Fruit fly (Drosophila melanogaster) whole organism, embryonic: ENCODE results near the gene CG7264.

Experiments used
- B-H2 ChIP-seq: fragments of 200-800 bp; sonication (Bioruptor generic); optimal IDR thresholded peaks from 2 replicates; lab custom pipeline; 2018; ENCODE audit warnings: missing biosample characterization, mild to moderate bottlenecking, missing genetic modification characterization
- CG10462 ChIP-seq: fragments of 200-800 bp; sonication (Bioruptor generic); optimal IDR thresholded peaks from 2 replicates; lab custom pipeline; 2016; ENCODE audit warnings: missing biosample characterization, missing genetic modification characterization
- CG11398 ChIP-seq: fragments of 200-800 bp; sonication (Bioruptor generic); optimal IDR thresholded peaks from 2 replicates; lab custom pipeline; 2016; ENCODE audit warnings: missing biosample characterization, missing genetic modification characterization
- CG11504 ChIP-seq: fragments of 200-800 bp; sonication (Bioruptor generic); optimal IDR thresholded peaks from 3 replicates; lab custom pipeline; 2019; ENCODE audit warnings: missing biosample characterization, mild to moderate bottlenecking, missing genetic modification characterization, moderate library complexity
- CG13624 ChIP-seq: fragments of 200-800 bp; sonication (Bioruptor generic); optimal IDR thresholded peaks from 2 replicates; lab custom pipeline; 2016; ENCODE audit warnings: missing biosample characterization, missing genetic modification characterization
- CG13775 ChIP-seq: fragments of 200-800 bp; sonication (Bioruptor generic); optimal IDR thresholded peaks from 3 replicates; lab custom pipeline; 2017; ENCODE audit warnings: missing biosample characterization, mild to moderate bottlenecking, missing genetic modification characterization
- CG13894 ChIP-seq: fragments of 200-800 bp; sonication (Bioruptor generic); optimal IDR thresholded peaks from 3 replicates; lab custom pipeline; 2018; ENCODE audit warnings: missing biosample characterization, mild to moderate bottlenecking, missing genetic modification characterization, moderate library complexity
- CG17912 ChIP-seq: fragments of 200-800 bp; sonication (Bioruptor generic); optimal IDR thresholded peaks from 2 replicates; lab custom pipeline; 2018; ENCODE audit warnings: missing biosample characterization, mild to moderate bottlenecking, missing genetic modification characterization
- CG18599 ChIP-seq: fragments of 200-800 bp; sonication (Bioruptor generic); optimal IDR thresholded peaks from 3 replicates; lab custom pipeline; 2017; ENCODE audit warnings: missing biosample characterization, missing genetic modification characterization, mild to moderate bottlenecking, moderate library complexity, missing genetic modification reagents
- CG2678 ChIP-seq: fragments of 200-800 bp; sonication (Bioruptor generic); optimal IDR thresholded peaks from 3 replicates; lab custom pipeline; 2019; ENCODE audit warnings: missing biosample characterization, mild to moderate bottlenecking, missing genetic modification characterization, moderate library complexity
- CG3163 ChIP-seq: fragments of 200-800 bp; sonication (Bioruptor generic); optimal IDR thresholded peaks from 3 replicates; lab custom pipeline; 2016; ENCODE audit warnings: missing biosample characterization, missing genetic modification characterization
- CG4404 ChIP-seq: fragments of 200-800 bp; sonication (Bioruptor generic); IDR thresholded peaks from 2 replicates; pipeline ENCODE4 v1.3.6; 2022; ENCODE audit warnings: missing biosample characterization, missing genetic modification characterization
- CG4707 ChIP-seq: fragments of 200-800 bp; sonication (Bioruptor generic); optimal IDR thresholded peaks from 2 replicates; lab custom pipeline; 2018; ENCODE audit warnings: missing biosample characterization, mild to moderate bottlenecking, missing genetic modification characterization, moderate library complexity
- CG6791 ChIP-seq: fragments of 200-800 bp; sonication (Bioruptor generic); IDR thresholded peaks from 3 replicates; pipeline ENCODE4 v1.3.6; 2022; ENCODE audit warnings: missing biosample characterization, missing genetic modification characterization; ENCODE audit not compliant: partially characterized antibody
- CG7928 ChIP-seq: fragments of 200-800 bp; sonication (Bioruptor generic); optimal IDR thresholded peaks from 2 replicates; lab custom pipeline; 2017; ENCODE audit warnings: missing biosample characterization, mild to moderate bottlenecking, missing genetic modification characterization
- CG8924 ChIP-seq: fragments of 200-800 bp; optimal IDR thresholded peaks from 3 replicates; lab custom pipeline; 2019; ENCODE audit warnings: missing biosample characterization, mild to moderate bottlenecking, missing genetic modification characterization, moderate library complexity
- CkIIα-i1 ChIP-seq: fragments of 200-800 bp; sonication (Bioruptor generic); IDR thresholded peaks from 2 replicates; pipeline ENCODE4 v1.3.6; 2022; ENCODE audit warnings: missing biosample characterization, missing genetic modification characterization
- Dbx ChIP-seq: fragments of 200-800 bp; sonication (Bioruptor generic); IDR thresholded peaks from 3 replicates; pipeline ENCODE4 v1.3.6; 2022; ENCODE audit warnings: missing biosample characterization, missing genetic modification characterization
- Fer3 ChIP-seq: fragments of 200-800 bp; sonication (Bioruptor generic); optimal IDR thresholded peaks from 2 replicates; lab custom pipeline; 2018; ENCODE audit warnings: missing biosample characterization, mild to moderate bottlenecking, missing genetic modification characterization, moderate library complexity
- HLH54F ChIP-seq: fragments of 200-800 bp; sonication (Bioruptor generic); optimal IDR thresholded peaks from 3 replicates; lab custom pipeline; 2016; ENCODE audit warnings: missing biosample characterization, missing genetic modification characterization
- Hr78 ChIP-seq, 2 experiments: fragments of 200-800 bp in 1 of 2; fragments of >200 bp in 1 of 2; sonication (Bioruptor generic) in 1 of 2; optimal IDR thresholded peaks; 2 replicates each; lab custom pipeline; 2017 to 2019; ENCODE audit warnings: missing biosample characterization in 2 of 2, missing genetic modification characterization in 2 of 2, mild to moderate bottlenecking in 1 of 2, moderate library complexity in 1 of 2
- Hsf ChIP-seq: fragments of 200-800 bp; sonication (Bioruptor generic); optimal IDR thresholded peaks from 3 replicates; lab custom pipeline; 2016; ENCODE audit warnings: missing biosample characterization, missing genetic modification characterization
- Kr ChIP-seq: fragments of 200-800 bp; sonication (Bioruptor generic); optimal IDR thresholded peaks from 2 replicates; lab custom pipeline; 2017; ENCODE audit warnings: missing biosample characterization, mild to moderate bottlenecking, missing genetic modification characterization
- MTF-1 ChIP-seq: fragments of 200-800 bp; sonication (Bioruptor generic); optimal IDR thresholded peaks from 2 replicates; lab custom pipeline; 2018; ENCODE audit warnings: missing biosample characterization, mild to moderate bottlenecking, missing genetic modification characterization, borderline replicate concordance
- Neu2 ChIP-seq: fragments of 200-800 bp; sonication (Bioruptor generic); optimal IDR thresholded peaks from 3 replicates; lab custom pipeline; 2016; ENCODE audit warnings: missing biosample characterization, missing genetic modification characterization, borderline replicate concordance
- Nf-YB ChIP-seq: fragments of 200-800 bp; sonication (Bioruptor generic); optimal IDR thresholded peaks from 3 replicates; lab custom pipeline; 2019; ENCODE audit warnings: missing biosample characterization, mild to moderate bottlenecking, missing genetic modification characterization, moderate library complexity
- Scr ChIP-seq: fragments of 200-800 bp; sonication (Bioruptor generic); IDR thresholded peaks from 2 replicates; pipeline ENCODE4 v1.3.6; 2022; ENCODE audit warnings: missing biosample characterization, missing genetic modification characterization; ENCODE audit not compliant: partially characterized antibody
- Sry-β ChIP-seq: fragments of 200-800 bp; sonication (Bioruptor generic); optimal IDR thresholded peaks from 2 replicates; lab custom pipeline; 2018; ENCODE audit warnings: missing biosample characterization, mild to moderate bottlenecking, missing genetic modification characterization, moderate library complexity
- Stat92E ChIP-seq, 3 experiments: fragments of >200 bp in 2 of 3; fragments of 200-800 bp in 1 of 3; sonication (Bioruptor generic) in 1 of 3; optimal IDR thresholded peaks; 2 replicates each; lab custom pipeline; 2017 to 2019; ENCODE audit warnings: missing biosample characterization in 3 of 3, missing genetic modification characterization in 3 of 3, mild to moderate bottlenecking in 1 of 3, moderate library complexity in 1 of 3
- Usf ChIP-seq: fragments of 200-800 bp; sonication (Bioruptor generic); optimal IDR thresholded peaks from 2 replicates; lab custom pipeline; 2017; ENCODE audit warnings: missing genotype, missing biosample characterization, missing genetic modification characterization
- cad ChIP-seq: fragments of >200 bp; optimal IDR thresholded peaks from 2 replicates; lab custom pipeline; 2017; ENCODE audit warnings: missing biosample characterization, missing genetic modification characterization
- cas ChIP-seq: fragments of 200-800 bp; sonication (Bioruptor generic); IDR thresholded peaks from 2 replicates; pipeline ENCODE4 v1.3.6; 2022; ENCODE audit warnings: missing biosample characterization, missing genetic modification characterization
- crol ChIP-seq: fragments of 200-800 bp; sonication (Bioruptor generic); IDR thresholded peaks from 2 replicates; pipeline ENCODE4 v1.3.6; 2022; ENCODE audit warnings: missing biosample characterization, missing genetic modification characterization
- dan ChIP-seq: fragments of 200-800 bp; sonication (Bioruptor generic); IDR thresholded peaks from 2 replicates; pipeline ENCODE4 v1.3.6; 2022; ENCODE audit warnings: missing biosample characterization, missing genetic modification characterization
- dpn ChIP-seq, 2 experiments: fragments of 200-800 bp; sonication (Bioruptor generic); optimal IDR thresholded peaks; 3 replicates each; lab custom pipeline; 2016; ENCODE audit warnings: missing biosample characterization in 2 of 2, missing genetic modification characterization in 2 of 2
- emc ChIP-seq: fragments of 200-800 bp; sonication (Bioruptor generic); optimal IDR thresholded peaks from 2 replicates; lab custom pipeline; 2016; ENCODE audit warnings: missing biosample characterization, missing genetic modification characterization
- gce ChIP-seq: fragments of 200-800 bp; sonication (Bioruptor generic); IDR thresholded peaks from 3 replicates; pipeline ENCODE4 v1.3.6; 2022; ENCODE audit warnings: missing biosample characterization, missing genetic modification characterization
- gem ChIP-seq: fragments of 200-800 bp; sonication (Bioruptor generic); optimal IDR thresholded peaks from 2 replicates; lab custom pipeline; 2019; ENCODE audit warnings: missing biosample characterization, mild to moderate bottlenecking, missing genetic modification characterization, moderate library complexity
- jing ChIP-seq: fragments of 200-800 bp; sonication (Bioruptor generic); optimal IDR thresholded peaks from 2 replicates; lab custom pipeline; 2018; ENCODE audit warnings: missing biosample characterization, mild to moderate bottlenecking, missing genetic modification characterization
- kni ChIP-seq: fragments of 200-800 bp; sonication (Bioruptor generic); optimal IDR thresholded peaks from 3 replicates; lab custom pipeline; 2017; ENCODE audit warnings: mild to moderate bottlenecking, missing biosample characterization, missing genetic modification reagents, missing genetic modification characterization
- maf-S ChIP-seq: fragments of 200-800 bp; sonication (Bioruptor generic); optimal IDR thresholded peaks from 2 replicates; lab custom pipeline; 2016; ENCODE audit warnings: missing biosample characterization, missing genetic modification characterization
- nau ChIP-seq: fragments of 200-800 bp; sonication (Bioruptor generic); optimal IDR thresholded peaks from 3 replicates; lab custom pipeline; 2017; ENCODE audit warnings: missing biosample characterization, mild to moderate bottlenecking, missing genetic modification characterization, missing genetic modification reagents
- odd ChIP-seq: fragments of 200-800 bp; sonication (Bioruptor generic); optimal IDR thresholded peaks from 2 replicates; lab custom pipeline; 2017; ENCODE audit warnings: missing biosample characterization, mild to moderate bottlenecking, missing genetic modification characterization
- onecut ChIP-seq: fragments of 200-800 bp; sonication (Bioruptor generic); IDR thresholded peaks from 2 replicates; pipeline ENCODE4 v1.3.6; 2022; ENCODE audit warnings: missing biosample characterization, missing genetic modification characterization
- peb ChIP-seq: fragments of 200-800 bp; sonication (Bioruptor generic); IDR thresholded peaks from 2 replicates; pipeline ENCODE4 v1.3.6; 2022; ENCODE audit warnings: missing biosample characterization, missing genetic modification characterization
- slbo ChIP-seq: fragments of 200-800 bp; sonication (Bioruptor generic); IDR thresholded peaks from 2 replicates; pipeline ENCODE4 v1.3.6; 2022; ENCODE audit warnings: missing biosample characterization, missing genetic modification characterization
- slp2 ChIP-seq: fragments of 200-800 bp; sonication (Bioruptor generic); optimal IDR thresholded peaks from 2 replicates; lab custom pipeline; 2016; ENCODE audit warnings: missing biosample characterization, missing genetic modification characterization
- sr ChIP-seq: fragments of 200-800 bp; sonication (Bioruptor generic); IDR thresholded peaks from 3 replicates; pipeline ENCODE4 v1.3.6; 2022; ENCODE audit warnings: missing biosample characterization, missing genetic modification characterization
- tgo ChIP-seq: fragments of 200-800 bp; sonication (Bioruptor generic); IDR thresholded peaks from 3 replicates; pipeline ENCODE4 v1.3.6; 2022; ENCODE audit warnings: missing biosample characterization, missing genetic modification characterization
- toy ChIP-seq: fragments of 200-800 bp; sonication (Bioruptor generic); IDR thresholded peaks from 2 replicates; pipeline ENCODE4 v1.3.6; 2022; ENCODE audit warnings: missing biosample characterization, missing genetic modification characterization
- tx ChIP-seq: fragments of 200-800 bp; sonication (Bioruptor generic); optimal IDR thresholded peaks from 2 replicates; lab custom pipeline; 2016; ENCODE audit warnings: missing biosample characterization, missing genetic modification characterization

The CG7264 gene

dm6 chr3L:11869328-11869727 lies 40.5 kb downstream of the CG7264 start (continued):
- no peak for TF ChIP-seq CG13775
- TF ChIP-seq CG4404 (GFP tag; lab: Robert Waterston, UW) = no peak
- TF ChIP-seq Fer3 (tag; lab: Kevin White, UChicago) = no peak
- TF ChIP-seq CG6791 (GFP tag; lab: Robert Waterston, UW) = no peak
- no peak for TF ChIP-seq B-H2 (GFP tag; lab: Kevin White, UChicago)
- TF ChIP-seq CG7928 (GFP tag; lab: Kevin White, UChicago) = no peak
- TF ChIP-seq Dbx = no peak
- no peak for TF ChIP-seq CG11398 (GFP tag; lab: Kevin White, UChicago)
- no peak for TF ChIP-seq crol
- TF ChIP-seq odd = no peak
- TF ChIP-seq peb (GFP tag; lab: Robert Waterston, UW) = no peak
- TF ChIP-seq CG17912 (GFP tag; lab: Kevin White, UChicago) = no peak
- no peak for TF ChIP-seq nau (GFP tag; lab: Kevin White, UChicago)
- no peak for TF ChIP-seq tgo
- no peak for TF ChIP-seq CG13624 (GFP tag; lab: Kevin White, UChicago)
- TF ChIP-seq CG10462 (GFP tag; lab: Kevin White, UChicago) = no peak
- TF ChIP-seq sr = no peak
- no peak for TF ChIP-seq CkIIα-i1 (GFP tag; lab: Robert Waterston, UW)
- no peak for TF ChIP-seq gce
- TF ChIP-seq slbo (GFP tag; lab: Robert Waterston, UW) = peak; percentile 55
- no peak for TF ChIP-seq Hsf
- TF ChIP-seq CG13894 (tag; lab: Kevin White, UChicago) = no peak
- no peak for TF ChIP-seq Stat92E (GFP tag; optimal IDR thresholded peaks at IDR 0.05; lab: Kevin White, UChicago)
- TF ChIP-seq HLH54F (GFP tag; lab: Kevin White, UChicago) = no peak
- no peak for TF ChIP-seq toy (GFP tag; lab: Robert Waterston, UW)
- no peak for TF ChIP-seq cas
- TF ChIP-seq jing (GFP tag; lab: Kevin White, UChicago) = no peak
- TF ChIP-seq slp2 = no peak
- TF ChIP-seq gem (tag; lab: Kevin White, UChicago) = peak; percentile 30
- TF ChIP-seq Sry-β (GFP tag; lab: Kevin White, UChicago) = no peak
- TF ChIP-seq dpn (GFP tag; optimal IDR thresholded peaks at IDR 0.05; lab: Kevin White, UChicago) = no peak
- peak; percentile 55 for TF ChIP-seq CG18599 (GFP tag; lab: Kevin White, UChicago)
- no peak for TF ChIP-seq Hr78 (GFP tag; optimal IDR thresholded peaks at IDR 0.05; lab: Kevin White, UChicago)
- TF ChIP-seq cad (GFP tag; lab: Kevin White, UChicago) = no peak
- no peak for TF ChIP-seq onecut (GFP tag; lab: Robert Waterston, UW)
- TF ChIP-seq CG4707 (GFP tag; lab: Kevin White, UChicago) = no peak
- TF ChIP-seq maf-S = no peak
- no peak for TF ChIP-seq tx (GFP tag; lab: Kevin White, UChicago)
- TF ChIP-seq CG3163 = no peak
- no peak for TF ChIP-seq Usf
- no peak for TF ChIP-seq Nf-YB
- no peak for TF ChIP-seq kni (GFP tag; lab: Kevin White, UChicago)
- peak; percentile 19 for TF ChIP-seq CG11504 (tag; lab: Kevin White, UChicago)
- no peak for TF ChIP-seq CG8924 (tag; lab: Kevin White, UChicago)
- no peak for TF ChIP-seq Scr (GFP tag; lab: Robert Waterston, UW)
- no peak for TF ChIP-seq emc (GFP tag; lab: Kevin White, UChicago)
- no peak for TF ChIP-seq MTF-1 (GFP tag; lab: Kevin White, UChicago)
- no peak for TF ChIP-seq Kr (GFP tag; lab: Kevin White, UChicago)
- TF ChIP-seq CG2678 (tag; lab: Kevin White, UChicago) = peak; percentile 44
- TF ChIP-seq Neu2 (GFP tag; lab: Kevin White, UChicago) = no peak
- TF ChIP-seq dan = no peak
